Worm (Caenorhabditis elegans): ENCODE results near the gene lgc-56.

The lgc-56 gene

ce11 chrII:5171610-5172009, 41.4 kb downstream of the lgc-56 start, which contains the start of gene C27D6.15:
C27D6.15 (plus strand) TSS chrII:5171910.
- TF ChIP-seq pha-4 (tag; optimal IDR thresholded peaks at IDR 0.05) (no peak), lim-6 (tag; optimal IDR thresholded peaks at IDR 0.05) (no peak)

- no peak for TF ChIP-seq fkh-10 (GFP tag; optimal IDR thresholded peaks at IDR 0.05)
- TF ChIP-seq tbx-2 (tag; optimal IDR thresholded peaks at IDR 0.05) = no peak
- no peak for TF ChIP-seq elt-4 (tag; optimal IDR thresholded peaks at IDR 0.05)
Measured at ce11 chrII:5172451-5172850, 42.3 kb downstream of the lgc-56 start, which contains the start of gene C27D6.1. C27D6.1 (plus strand) TSS chrII:5172751.

- TF ChIP-seq fax-1 (tag; optimal IDR thresholded peaks at IDR 0.05) = no peak
- no peak for TF ChIP-seq ceh-31 (tag; optimal IDR thresholded peaks at IDR 0.05)
- TF ChIP-seq pqm-1 (tag; optimal IDR thresholded peaks at IDR 0.05) = no peak
- TF ChIP-seq mec-3 (tag; optimal IDR thresholded peaks at IDR 0.05; ENCODE audit: borderline replicate concordance) = no peak
- no peak for TF ChIP-seq sdc-2 (tag; optimal IDR thresholded peaks at IDR 0.05)
- TF ChIP-seq ceh-18 (tag; optimal IDR thresholded peaks at IDR 0.05) = no peak
- no peak for TF ChIP-seq rnt-1 (tag; optimal IDR thresholded peaks at IDR 0.05)
- TF ChIP-seq fkh-10 (GFP tag; optimal IDR thresholded peaks at IDR 0.05) = no peak
- TF ChIP-seq F13H6.1 (tag; optimal IDR thresholded peaks at IDR 0.05) = no peak
- no peak for TF ChIP-seq nfya-1 (tag; optimal IDR thresholded peaks at IDR 0.05)
- no peak for TF ChIP-seq ceh-9 (tag; optimal IDR thresholded peaks at IDR 0.05)
- no peak for TF ChIP-seq C08G9.2 (tag; optimal IDR thresholded peaks at IDR 0.05)
- TF ChIP-seq ref-2 (tag; optimal IDR thresholded peaks at IDR 0.05) = no peak
- no peak for TF ChIP-seq npax-4 (tag; optimal IDR thresholded peaks at IDR 0.05)
- TF ChIP-seq pat-9 (tag; optimal IDR thresholded peaks at IDR 0.05) = no peak
- TF ChIP-seq dve-1 (tag; optimal IDR thresholded peaks at IDR 0.05) = no peak
- no peak for TF ChIP-seq ztf-16 (tag; optimal IDR thresholded peaks at IDR 0.05)
- TF ChIP-seq ceh-22 (tag; optimal IDR thresholded peaks at IDR 0.05) = no peak
- TF ChIP-seq ceh-34 (tag; optimal IDR thresholded peaks at IDR 0.05) = no peak
Measured at ce11 chrII:5174370-5174769, 44.2 kb downstream of the lgc-56 start, which contains the start of gene C27D6.3. C27D6.3 (minus strand) TSS chrII:5174470.

- no peak for TF ChIP-seq unc-86 (tag; optimal IDR thresholded peaks at IDR 0.05)
- TF ChIP-seq ceh-6 (GFP tag; optimal IDR thresholded peaks at IDR 0.05) = no peak
- TF ChIP-seq nfya-1 (tag; optimal IDR thresholded peaks at IDR 0.05) = no peak
- no peak for TF ChIP-seq ceh-45 (GFP tag; IDR thresholded peaks at IDR 0.05)
- TF ChIP-seq pros-1 (tag; optimal IDR thresholded peaks at IDR 0.05) = no peak
- TF ChIP-seq pha-4 (tag; optimal IDR thresholded peaks at IDR 0.05) = no peak
Measured at ce11 chrII:5176934-5177333, 46.8 kb downstream of the lgc-56 start.

- TF ChIP-seq fkh-6 (tag; optimal IDR thresholded peaks at IDR 0.05) = no peak
- no peak for TF ChIP-seq sox-4 (tag; optimal IDR thresholded peaks at IDR 0.05)
- TF ChIP-seq hlh-13 (GFP tag; optimal IDR thresholded peaks at IDR 0.05) = no peak
Measured at ce11 chrII:5177902-5178301, 47.7 kb downstream of the lgc-56 start, which contains the start of gene C27D6.12. C27D6.12 (minus strand) TSS chrII:5178002.

- no peak for TF ChIP-seq ztf-16 (tag; optimal IDR thresholded peaks at IDR 0.05)
- TF ChIP-seq ceh-24 (tag; optimal IDR thresholded peaks at IDR 0.05) = no peak
- no peak for TF ChIP-seq ceh-34 (tag; optimal IDR thresholded peaks at IDR 0.05)
- TF ChIP-seq tbx-2 (tag; optimal IDR thresholded peaks at IDR 0.05) = no peak
- no peak for TF ChIP-seq pros-1 (tag; optimal IDR thresholded peaks at IDR 0.05)
- no peak for TF ChIP-seq ref-2 (tag; optimal IDR thresholded peaks at IDR 0.05)
- TF ChIP-seq ceh-45 (GFP tag; IDR thresholded peaks at IDR 0.05) = no peak
- TF ChIP-seq nhr-11 (tag; optimal IDR thresholded peaks at IDR 0.05) = no peak
- TF ChIP-seq che-1 (tag; optimal IDR thresholded peaks at IDR 0.05) = no peak
- TF ChIP-seq elt-4 (tag; optimal IDR thresholded peaks at IDR 0.05) = no peak
- TF ChIP-seq ceh-22 (tag; optimal IDR thresholded peaks at IDR 0.05) = no peak
- no peak for TF ChIP-seq sox-2 (GFP tag; IDR thresholded peaks at IDR 0.05)
- TF ChIP-seq odd-2 (tag; optimal IDR thresholded peaks at IDR 0.05) = no peak
- no peak for TF ChIP-seq pag-3 (tag; optimal IDR thresholded peaks at IDR 0.05; ENCODE audit: borderline replicate concordance)
- no peak for TF ChIP-seq gmeb-2 (tag; optimal IDR thresholded peaks at IDR 0.05)
- no peak for TF ChIP-seq mec-3 (tag; optimal IDR thresholded peaks at IDR 0.05; ENCODE audit: borderline replicate concordance)
- no peak for TF ChIP-seq fax-1 (tag; optimal IDR thresholded peaks at IDR 0.05)
- TF ChIP-seq sdc-2 (tag; optimal IDR thresholded peaks at IDR 0.05) = no peak
Measured at ce11 chrII:5178609-5179008, 48.4 kb downstream of the lgc-56 start.

Data from whole organism, late embryonic.